Worm (Caenorhabditis elegans) whole organism, late embryonic: Measurements from ENCODE around the gene wbp-2.
A peak's percentile ranks its signal among the peaks of the same experiment; 100 is the strongest.

Experiments
- F13H6.1 ChIP-seq: sonication (generic microtip); optimal IDR thresholded peaks from 2 replicates; lab custom pipeline; 2016; ENCODE audit warnings: missing genetic modification characterization, missing compliant biosample characterization
- K09A11.1 ChIP-seq: sonication (generic microtip); optimal IDR thresholded peaks from 2 replicates; lab custom pipeline; 2017; ENCODE audit warnings: antibody characterized with exemption, mild to moderate bottlenecking, missing genetic modification characterization, missing compliant biosample characterization; ENCODE audit not compliant: insufficient read depth
- ceh-18 ChIP-seq: sonication (generic microtip); optimal IDR thresholded peaks from 2 replicates; lab custom pipeline; 2016; ENCODE audit warnings: missing genetic modification characterization, missing compliant biosample characterization
- ceh-2 ChIP-seq: sonication (generic microtip); optimal IDR thresholded peaks from 2 replicates; lab custom pipeline; 2016; ENCODE audit warnings: missing genotype, missing genetic modification characterization, missing compliant biosample characterization
- ceh-22 ChIP-seq: sonication (generic microtip); optimal IDR thresholded peaks from 2 replicates; lab custom pipeline; 2017; ENCODE audit warnings: missing biosample characterization, missing genetic modification characterization
- ceh-34 ChIP-seq: sonication (generic microtip); optimal IDR thresholded peaks from 2 replicates; lab custom pipeline; 2016; ENCODE audit warnings: mild to moderate bottlenecking, missing genetic modification characterization, missing compliant biosample characterization
- ceh-48 ChIP-seq: sonication (generic microtip); optimal IDR thresholded peaks from 2 replicates; lab custom pipeline; 2016; ENCODE audit warnings: missing genetic modification characterization, inconsistent platforms, missing compliant biosample characterization
- che-1 ChIP-seq: sonication (generic microtip); optimal IDR thresholded peaks from 2 replicates; lab custom pipeline; 2016; ENCODE audit warnings: mild to moderate bottlenecking, missing genetic modification characterization, missing compliant biosample characterization
- dmd-4 ChIP-seq: sonication (generic microtip); optimal IDR thresholded peaks from 2 replicates; lab custom pipeline; 2016; ENCODE audit warnings: borderline replicate concordance, missing genetic modification characterization, missing compliant biosample characterization
- elt-2 ChIP-seq: sonication (generic microtip); optimal IDR thresholded peaks from 2 replicates; lab custom pipeline; 2016; ENCODE audit warnings: missing genetic modification reagents, missing genetic modification characterization, missing compliant biosample characterization
- elt-4 ChIP-seq: sonication (generic microtip); optimal IDR thresholded peaks from 2 replicates; lab custom pipeline; 2016; ENCODE audit warnings: missing genetic modification characterization, missing compliant biosample characterization
- ets-4 ChIP-seq: sonication (generic microtip); optimal IDR thresholded peaks from 2 replicates; lab custom pipeline; 2016; ENCODE audit warnings: missing genetic modification characterization, missing compliant biosample characterization
- fkh-6 ChIP-seq: sonication (generic microtip); optimal IDR thresholded peaks from 2 replicates; lab custom pipeline; 2016; ENCODE audit warnings: missing genetic modification characterization, missing compliant biosample characterization
- gmeb-2 ChIP-seq: sonication (generic microtip); optimal IDR thresholded peaks from 2 replicates; lab custom pipeline; 2016; ENCODE audit warnings: missing genetic modification characterization, inconsistent platforms, missing compliant biosample characterization
- hlh-15 ChIP-seq: sonication (generic microtip); optimal IDR thresholded peaks from 2 replicates; lab custom pipeline; 2016; ENCODE audit warnings: missing genetic modification characterization, missing compliant biosample characterization
- hlh-30 ChIP-seq: sonication (generic microtip); optimal IDR thresholded peaks from 2 replicates; lab custom pipeline; 2017; ENCODE audit warnings: antibody characterized with exemption, missing genetic modification characterization, missing compliant biosample characterization; ENCODE audit not compliant: insufficient read depth
- hlh-8 ChIP-seq: sonication (generic microtip); optimal IDR thresholded peaks from 2 replicates; lab custom pipeline; 2016; ENCODE audit warnings: missing genotype, missing genetic modification characterization, missing compliant biosample characterization
- lim-6 ChIP-seq: sonication (generic microtip); optimal IDR thresholded peaks from 2 replicates; lab custom pipeline; 2016; ENCODE audit warnings: missing genetic modification characterization, missing compliant biosample characterization
- nhr-11 ChIP-seq: fragments of 150-350 bp; optimal IDR thresholded peaks from 2 replicates; lab custom pipeline; 2014; ENCODE audit warnings: missing biosample characterization, missing genetic modification characterization
- nhr-232 ChIP-seq: sonication (generic microtip); optimal IDR thresholded peaks from 2 replicates; lab custom pipeline; 2016; ENCODE audit warnings: missing genetic modification characterization, missing compliant biosample characterization
- npax-4 ChIP-seq: sonication (generic microtip); optimal IDR thresholded peaks from 2 replicates; lab custom pipeline; 2016; ENCODE audit warnings: missing genetic modification characterization, missing compliant biosample characterization
- odd-2 ChIP-seq: sonication (generic microtip); optimal IDR thresholded peaks from 2 replicates; lab custom pipeline; 2017; ENCODE audit warnings: antibody characterized with exemption, mild to moderate bottlenecking, missing genetic modification characterization, missing compliant biosample characterization
- pag-3 ChIP-seq: sonication (generic microtip); optimal IDR thresholded peaks from 2 replicates; lab custom pipeline; 2016; ENCODE audit warnings: missing compliant biosample characterization, missing genetic modification characterization, borderline replicate concordance
- pha-4 ChIP-seq: fragments of 150-350 bp; optimal IDR thresholded peaks from 2 replicates; lab custom pipeline; 2018; ENCODE audit warnings: missing biosample characterization, missing genetic modification reagents, missing genetic modification characterization
- pqm-1 ChIP-seq: sonication (generic microtip); optimal IDR thresholded peaks from 2 replicates; lab custom pipeline; 2016; ENCODE audit warnings: missing genetic modification characterization, missing compliant biosample characterization
- ref-2 ChIP-seq: sonication (generic microtip); optimal IDR thresholded peaks from 2 replicates; lab custom pipeline; 2016; ENCODE audit warnings: missing genetic modification characterization, missing compliant biosample characterization
- rnt-1 ChIP-seq: sonication (generic microtip); optimal IDR thresholded peaks from 2 replicates; lab custom pipeline; 2016; ENCODE audit warnings: missing genetic modification characterization, missing compliant biosample characterization
- sdc-2 ChIP-seq: sonication (generic microtip); optimal IDR thresholded peaks from 2 replicates; lab custom pipeline; 2016; ENCODE audit warnings: missing genotype, missing genetic modification characterization, missing compliant biosample characterization
- sox-2 ChIP-seq: fragments of 200-800 bp; sonication (Bioruptor generic); IDR thresholded peaks from 2 replicates; pipeline ENCODE4 v1.3.6; 2022; ENCODE audit warnings: missing genetic modification reagents, missing genetic modification characterization, missing compliant biosample characterization
- sox-4 ChIP-seq: sonication (generic microtip); optimal IDR thresholded peaks from 2 replicates; lab custom pipeline; 2017; ENCODE audit warnings: mild to moderate bottlenecking, missing genetic modification characterization, inconsistent platforms, missing compliant biosample characterization
- syd-9 ChIP-seq: sonication (generic microtip); optimal IDR thresholded peaks from 2 replicates; lab custom pipeline; 2016; ENCODE audit warnings: mild to moderate bottlenecking, missing genetic modification characterization, moderate library complexity, missing compliant biosample characterization
- ttx-3 ChIP-seq: sonication (generic microtip); optimal IDR thresholded peaks from 2 replicates; lab custom pipeline; 2016; ENCODE audit warnings: missing genetic modification reagents, missing genetic modification characterization, missing compliant biosample characterization
- unc-3 ChIP-seq, 2 experiments: fragments of 200-800 bp in 1 of 2; sonication (Bioruptor generic) in 1 of 2; sonication (generic microtip) in 1 of 2; conservative IDR thresholded peaks in 1 of 2; optimal IDR thresholded peaks in 1 of 2; 2 replicates each; pipeline versions ENCODE4 v1.3.6 to Lab custom; 2016 to 2022; ENCODE audit warnings: missing compliant biosample characterization in 2 of 2, missing genetic modification characterization in 2 of 2, missing genetic modification reagents in 1 of 2
- unc-42 ChIP-seq: sonication (generic microtip); optimal IDR thresholded peaks from 2 replicates; lab custom pipeline; 2016; ENCODE audit warnings: missing genotype, missing genetic modification characterization, missing compliant biosample characterization
- unc-55 ChIP-seq: sonication (generic microtip); optimal IDR thresholded peaks from 2 replicates; lab custom pipeline; 2017; ENCODE audit warnings: missing biosample characterization, missing genetic modification reagents, missing genetic modification characterization

The wbp-2 gene

DNA sequence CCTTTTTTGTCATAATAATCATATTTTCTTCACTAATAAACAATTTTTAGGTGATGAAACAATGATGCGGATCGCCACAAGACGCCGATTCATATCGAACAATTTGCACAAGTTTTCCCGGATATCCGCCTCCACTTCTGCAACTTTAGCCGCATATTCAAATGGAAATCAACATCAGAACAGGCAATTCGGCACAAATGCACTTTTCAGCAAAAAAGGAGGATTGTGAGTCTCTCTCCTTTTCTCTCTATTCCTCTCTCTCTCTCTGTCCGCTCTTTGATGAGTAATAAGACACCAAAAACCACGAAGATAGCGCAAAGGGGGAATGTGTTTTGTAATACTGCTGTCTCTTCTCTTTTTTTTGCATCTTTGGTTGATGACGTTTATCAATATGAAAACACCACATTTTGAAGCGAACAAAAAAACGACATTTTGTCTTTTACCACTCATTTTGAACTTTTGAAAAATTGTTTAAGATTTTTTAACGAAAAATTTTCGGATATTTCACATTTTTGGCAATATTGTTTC, 4.7 kb upstream of the wbp-2 start, which contains the start of gene eat-3:
Gene eat-3 (plus strand): TSS at position 51 of the 528 bp plus-strand sequence.
- TF ChIP-seq ceh-34 (tag; lab: Kevin White, UChicago) (peak; percentile 41), unc-55 (GFP tag; lab: Kevin White, UChicago) (peak; percentile 2), pha-4 (tag; lab: Kevin White, UChicago) (no peak)

DNA sequence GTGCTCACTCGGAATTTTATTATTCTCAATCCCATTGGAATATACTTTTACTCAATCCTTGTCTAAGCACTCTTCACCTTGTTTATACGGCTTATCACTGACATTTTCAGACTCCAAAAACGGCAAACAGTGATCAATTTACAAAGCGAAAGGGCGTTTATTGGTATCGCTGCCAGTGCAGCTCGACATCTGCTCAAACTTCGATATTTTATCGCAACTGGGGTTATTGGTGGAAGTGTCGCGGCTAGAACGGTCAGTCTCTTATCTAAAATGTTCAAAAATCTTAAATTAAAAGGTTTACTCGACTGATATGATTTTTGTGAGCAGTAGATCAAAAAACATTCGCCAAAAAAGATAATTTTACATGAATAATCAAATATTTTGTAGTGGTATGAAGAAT, 4.0 kb upstream of the wbp-2 start:
- no peak for TF ChIP-seq dmd-4
- no peak for TF ChIP-seq lim-6 (tag; lab: Kevin White, UChicago)
- TF ChIP-seq hlh-8 (tag; lab: Kevin White, UChicago) = no peak
- no peak for TF ChIP-seq sdc-2 (tag; lab: Kevin White, UChicago)
- TF ChIP-seq ref-2 (tag; lab: Kevin White, UChicago) = no peak
- no peak for TF ChIP-seq gmeb-2 (tag; lab: Kevin White, UChicago)
- TF ChIP-seq ets-4 (tag; lab: Kevin White, UChicago) = no peak
- TF ChIP-seq pag-3 (tag; lab: Kevin White, UChicago) = no peak

- no peak for TF ChIP-seq pha-4 (tag; lab: Kevin White, UChicago)
- no peak for TF ChIP-seq unc-3 (GFP tag; conservative IDR thresholded peaks at IDR 0.05; lab: Robert Waterston, UW)
- TF ChIP-seq unc-3 (tag; optimal IDR thresholded peaks at IDR 0.05; lab: Kevin White, UChicago) = no peak
- no peak for TF ChIP-seq sox-2 (GFP tag; lab: Robert Waterston, UW)
- TF ChIP-seq unc-55 (GFP tag; lab: Kevin White, UChicago) = no peak
- TF ChIP-seq gmeb-2 (tag; lab: Kevin White, UChicago) = no peak
- TF ChIP-seq npax-4 (tag; lab: Kevin White, UChicago) = no peak
- no peak for TF ChIP-seq sox-4 (tag; lab: Kevin White, UChicago)
- no peak for TF ChIP-seq elt-4 (tag; lab: Kevin White, UChicago)
- TF ChIP-seq ceh-18 (tag; lab: Kevin White, UChicago) = no peak
- no peak for TF ChIP-seq fkh-6
- no peak for TF ChIP-seq ceh-22 (tag; lab: Kevin White, UChicago)
- no peak for TF ChIP-seq F13H6.1 (tag; lab: Kevin White, UChicago)
- TF ChIP-seq ceh-48 (tag; lab: Kevin White, UChicago) = no peak
- TF ChIP-seq rnt-1 = no peak
- TF ChIP-seq pag-3 (tag; lab: Kevin White, UChicago) = no peak
- TF ChIP-seq ttx-3 (tag; lab: Kevin White, UChicago) = no peak
- TF ChIP-seq che-1 = no peak
- no peak for TF ChIP-seq ceh-2 (tag; lab: Kevin White, UChicago)
- no peak for TF ChIP-seq hlh-30 (tag; lab: Kevin White, UChicago)
These were observed 1.8 kb downstream of the wbp-2 start, which contains the start of gene eif-3.F for ce11 chrII:9331343-9331742. eif-3.F (plus strand) TSS chrII:9331643.

ce11 chrII:9333034-9333433, 3.5 kb downstream of the wbp-2 start:
- TF ChIP-seq syd-9 (no peak), elt-2 (tag; lab: Kevin White, UChicago) (no peak), pqm-1 (no peak), nhr-11 (no peak), odd-2 (tag; lab: Kevin White, UChicago) (no peak), nhr-232 (tag; lab: Kevin White, UChicago) (no peak), unc-3 (GFP tag; conservative IDR thresholded peaks at IDR 0.05; lab: Robert Waterston, UW) (no peak), unc-3 (tag; optimal IDR thresholded peaks at IDR 0.05; lab: Kevin White, UChicago) (no peak), dmd-4 (no peak), K09A11.1 (no peak), hlh-15 (tag; lab: Kevin White, UChicago) (no peak), unc-42 (tag; lab: Kevin White, UChicago) (no peak)
- TF ChIP-seq, all 69 proteins: peak for 0
